Worm (Caenorhabditis elegans): Measurements from ENCODE around the gene R06F6.12.

DNA sequence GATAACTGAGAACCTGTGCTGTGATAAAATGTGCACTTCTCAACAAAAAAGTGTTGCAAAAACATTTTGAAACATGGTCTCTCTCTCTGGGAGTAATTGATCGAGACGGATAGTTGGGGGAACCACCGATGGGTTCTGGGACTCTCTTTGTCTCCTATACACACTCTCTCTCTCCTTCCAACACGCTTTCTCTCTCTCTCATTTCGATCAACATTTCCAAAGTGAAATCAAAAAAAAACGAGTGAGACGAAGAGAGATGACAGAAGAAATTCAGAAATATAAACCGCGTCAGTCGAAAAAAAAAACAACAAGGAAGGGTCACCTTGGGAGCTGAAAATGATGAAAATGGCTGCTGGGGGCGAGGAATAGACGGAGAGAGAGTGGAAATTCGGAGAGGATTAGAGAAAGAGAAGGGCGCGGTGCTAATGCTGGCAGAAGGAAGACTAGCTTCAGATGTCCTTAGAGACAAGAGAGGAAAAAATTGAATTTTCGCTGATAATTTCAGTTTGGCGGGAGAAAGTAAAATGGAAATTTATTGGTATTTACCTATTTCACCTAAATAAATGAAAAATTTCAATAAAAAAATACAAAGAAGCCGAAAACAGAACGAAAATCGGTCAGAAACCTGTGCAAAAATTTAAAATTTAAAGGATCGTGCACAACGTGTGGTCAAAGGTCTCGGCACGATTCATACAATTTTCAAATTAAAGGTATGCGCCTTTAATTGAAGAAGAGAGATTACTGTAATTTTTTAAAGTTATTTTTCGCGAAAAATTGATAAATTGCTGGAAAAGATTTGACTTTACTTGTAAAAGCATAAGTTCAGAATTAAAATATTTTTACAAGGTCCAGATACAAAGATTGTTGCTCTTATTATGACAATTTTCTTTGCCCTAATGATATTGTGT, 39.1 kb upstream of the R06F6.12 start:
- TF ChIP-seq ama-1 (optimal IDR thresholded peaks at IDR 0.05) = no peak
- no peak for TF ChIP-seq scrt-1 (GFP tag; IDR thresholded peaks at IDR 0.05)
- TF ChIP-seq ets-7 (tag; optimal IDR thresholded peaks at IDR 0.05) = no peak
- TF ChIP-seq aly-1 (tag; optimal IDR thresholded peaks at IDR 0.05) = no peak
- no peak for TF ChIP-seq ceh-13 (GFP tag; optimal IDR thresholded peaks at IDR 0.05)
- no peak for TF ChIP-seq B0310.2 (tag; optimal IDR thresholded peaks at IDR 0.05)
- no peak for TF ChIP-seq flt-1 (GFP tag; IDR thresholded peaks at IDR 0.05)
- TF ChIP-seq tra-4 (tag; optimal IDR thresholded peaks at IDR 0.05) = no peak
- no peak for TF ChIP-seq hnd-1 (tag; optimal IDR thresholded peaks at IDR 0.05)
- no peak for TF ChIP-seq hmbx-1 (tag; optimal IDR thresholded peaks at IDR 0.05)
- TF ChIP-seq ceh-36 (tag; optimal IDR thresholded peaks at IDR 0.05) = no peak
- no peak for TF ChIP-seq pes-1 (GFP tag; IDR thresholded peaks at IDR 0.05)
- TF ChIP-seq tbx-37 (GFP tag; conservative IDR thresholded peaks at IDR 0.05) = no peak
- no peak for TF ChIP-seq F13C5.2 (tag; optimal IDR thresholded peaks at IDR 0.05)

Data from whole organism, early embryonic.